Fruit fly (Drosophila melanogaster) S2 (cell line): ENCODE data around the gene Qsox3.

Source experiments
- CG8478 ChIP-seq: fragments of >200 bp; optimal IDR thresholded peaks from 2 replicates; lab custom pipeline; 2018
- CTCF ChIP-seq, 2 experiments: fragments of >200 bp; optimal IDR thresholded peaks; 2 replicates each; lab custom pipeline; 2018

dm6 chr3R:21911516-21911915, at the start of gene Qsox3:
- TF ChIP-seq CG8478 (lab: Kevin White, UChicago): no peak
- TF ChIP-seq CTCF (optimal IDR thresholded peaks at IDR 0.05; lab: Kevin White, UChicago): no peak
